Worm (Caenorhabditis elegans) whole organism, early embryonic: ENCODE results near the gene M03B6.4.

Experiments used
- F13C5.2 ChIP-seq: sonication (generic microtip); optimal IDR thresholded peaks from 2 replicates; lab custom pipeline; 2017; ENCODE audit warnings: mild to moderate bottlenecking, missing genetic modification characterization, inconsistent platforms, missing compliant biosample characterization
- ama-1 ChIP-seq: fragments of 150-350 bp; optimal IDR thresholded peaks from 2 replicates; lab custom pipeline; 2014
- ceh-36 ChIP-seq: sonication (generic microtip); optimal IDR thresholded peaks from 2 replicates; lab custom pipeline; 2016; ENCODE audit warnings: missing genetic modification characterization, inconsistent platforms, missing compliant biosample characterization
- ets-7 ChIP-seq: sonication (generic microtip); optimal IDR thresholded peaks from 2 replicates; lab custom pipeline; 2016; ENCODE audit warnings: missing genotype, missing genetic modification characterization, missing compliant biosample characterization
- flt-1 ChIP-seq: fragments of 200-800 bp; sonication (Bioruptor generic); IDR thresholded peaks from 2 replicates; pipeline ENCODE4 v1.3.6; 2022; ENCODE audit warnings: missing genetic modification characterization, missing compliant biosample characterization
- hmbx-1 ChIP-seq: sonication (generic microtip); optimal IDR thresholded peaks from 2 replicates; lab custom pipeline; 2016; ENCODE audit warnings: mild to moderate bottlenecking, missing genetic modification characterization, missing compliant biosample characterization
- sea-1 ChIP-seq: fragments of 200-800 bp; sonication (Bioruptor generic); conservative IDR thresholded peaks from 2 replicates; pipeline ENCODE4 v1.3.6; 2022; ENCODE audit warnings: missing genetic modification characterization, missing compliant biosample characterization
- tra-4 ChIP-seq: sonication (generic microtip); optimal IDR thresholded peaks from 2 replicates; lab custom pipeline; 2017; ENCODE audit warnings: missing genetic modification characterization, missing compliant biosample characterization

DNA sequence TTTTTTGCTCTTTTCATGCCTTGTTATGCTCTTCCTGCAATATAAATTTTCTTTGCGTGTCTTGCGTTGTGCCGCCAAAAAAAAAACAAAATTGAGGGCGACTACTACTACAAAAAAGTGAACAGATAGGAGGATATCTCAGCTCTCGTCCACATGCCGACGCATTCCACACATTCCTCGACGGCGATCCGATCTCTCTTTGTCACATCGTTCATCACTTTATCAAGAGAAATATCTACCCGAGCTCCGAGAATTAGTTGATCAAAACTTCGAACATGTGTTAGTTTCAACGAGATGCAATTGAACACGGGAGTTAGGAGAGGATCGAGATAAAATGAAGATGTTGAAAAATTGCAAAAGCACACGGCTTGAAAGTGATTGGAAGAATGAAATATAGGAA is 12.5 kb downstream of the M03B6.4 start:
- TF ChIP-seq ama-1 (lab: Kevin White, UChicago) (no peak), ceh-36 (tag; lab: Kevin White, UChicago) (no peak), hmbx-1 (tag; lab: Kevin White, UChicago) (no peak), flt-1 (no peak), tra-4 (tag; lab: Kevin White, UChicago) (no peak), F13C5.2 (tag; lab: Kevin White, UChicago) (no peak), sea-1 (GFP tag; lab: Robert Waterston, UW) (no peak), ets-7 (tag; lab: Kevin White, UChicago) (no peak)
